Fruit fly (Drosophila melanogaster) whole organism, pupa: ENCODE measurements around the gene Myb.

Experiments
- CG10348 ChIP-seq: fragments of 200-800 bp; sonication (Bioruptor generic); IDR thresholded peaks from 2 replicates; pipeline ENCODE4 v1.3.6; 2022; ENCODE audit warnings: missing biosample characterization, missing genetic modification characterization
- CG12605 ChIP-seq: fragments of 200-800 bp; sonication (Bioruptor generic); IDR thresholded peaks from 2 replicates; pipeline ENCODE4 v1.3.6; 2022; ENCODE audit warnings: missing biosample characterization, missing genetic modification characterization
- CG13204 ChIP-seq: fragments of 200-800 bp; sonication (Bioruptor generic); optimal IDR thresholded peaks from 2 replicates; lab custom pipeline; 2018; ENCODE audit warnings: missing biosample characterization, mild to moderate bottlenecking, missing genetic modification characterization, moderate library complexity
- CG15710 ChIP-seq: fragments of 200-800 bp; sonication (Bioruptor generic); optimal IDR thresholded peaks from 2 replicates; lab custom pipeline; 2018; ENCODE audit warnings: missing biosample characterization, mild to moderate bottlenecking, missing genetic modification characterization, moderate library complexity
- CG17806 ChIP-seq: fragments of 200-800 bp; sonication (Bioruptor generic); optimal IDR thresholded peaks from 2 replicates; lab custom pipeline; 2018; ENCODE audit warnings: missing biosample characterization, mild to moderate bottlenecking, missing genetic modification characterization, moderate library complexity
- CG32121 ChIP-seq: fragments of 200-800 bp; sonication (Bioruptor generic); IDR thresholded peaks from 2 replicates; pipeline ENCODE4 v1.3.6; 2022; ENCODE audit warnings: missing biosample characterization, missing genetic modification characterization
- CG34367 ChIP-seq: fragments of 200-800 bp; sonication (Bioruptor generic); optimal IDR thresholded peaks from 2 replicates; lab custom pipeline; 2018; ENCODE audit warnings: missing biosample characterization, mild to moderate bottlenecking, missing genetic modification characterization
- CG8159 ChIP-seq: fragments of 200-800 bp; sonication (Bioruptor generic); optimal IDR thresholded peaks from 3 replicates; lab custom pipeline; 2018; ENCODE audit warnings: missing biosample characterization, mild to moderate bottlenecking, missing genetic modification characterization, moderate library complexity
- CG8301 ChIP-seq: fragments of 200-800 bp; sonication (Bioruptor generic); optimal IDR thresholded peaks from 2 replicates; lab custom pipeline; 2018; ENCODE audit warnings: missing biosample characterization, mild to moderate bottlenecking, missing genetic modification characterization
- D1 ChIP-seq: fragments of 200-800 bp; sonication (Bioruptor generic); optimal IDR thresholded peaks from 2 replicates; lab custom pipeline; 2018; ENCODE audit warnings: missing biosample characterization, mild to moderate bottlenecking, missing genetic modification characterization, moderate library complexity
- EcR ChIP-seq: fragments of 200-800 bp; sonication (Bioruptor generic); optimal IDR thresholded peaks from 3 replicates; lab custom pipeline; 2019; ENCODE audit warnings: missing biosample characterization, missing genetic modification characterization, mild to moderate bottlenecking, moderate library complexity, missing genetic modification reagents
- Ets98B ChIP-seq: fragments of 200-800 bp; sonication (Bioruptor generic); IDR thresholded peaks from 2 replicates; pipeline ENCODE4 v1.3.6; 2022; ENCODE audit warnings: missing biosample characterization, missing genetic modification characterization
- Pif1A ChIP-seq: fragments of 200-800 bp; sonication (Bioruptor generic); optimal IDR thresholded peaks from 3 replicates; lab custom pipeline; 2016; ENCODE audit warnings: missing biosample characterization, missing genetic modification characterization
- Pif1B ChIP-seq: fragments of 200-800 bp; sonication (Bioruptor generic); optimal IDR thresholded peaks from 3 replicates; lab custom pipeline; 2016; ENCODE audit warnings: missing biosample characterization, missing genetic modification characterization
- Snoo ChIP-seq: fragments of 200-800 bp; sonication (Bioruptor generic); optimal IDR thresholded peaks from 3 replicates; lab custom pipeline; 2017; ENCODE audit warnings: missing biosample characterization, mild to moderate bottlenecking, missing genetic modification characterization, inconsistent platforms
- fd96Ca ChIP-seq: fragments of 200-800 bp; sonication (Bioruptor generic); IDR thresholded peaks from 3 replicates; pipeline ENCODE4 v1.3.6; 2022; ENCODE audit warnings: missing biosample characterization, missing genetic modification characterization
- gl ChIP-seq: fragments of 200-800 bp; sonication (Bioruptor generic); optimal IDR thresholded peaks from 2 replicates; lab custom pipeline; 2018; ENCODE audit warnings: missing biosample characterization, mild to moderate bottlenecking, missing genetic modification characterization
- rn ChIP-seq: fragments of 200-800 bp; sonication (Bioruptor generic); IDR thresholded peaks from 2 replicates; pipeline ENCODE4 v1.3.6; 2022; ENCODE audit warnings: missing biosample characterization, missing genetic modification characterization

Myb gene

DNA sequence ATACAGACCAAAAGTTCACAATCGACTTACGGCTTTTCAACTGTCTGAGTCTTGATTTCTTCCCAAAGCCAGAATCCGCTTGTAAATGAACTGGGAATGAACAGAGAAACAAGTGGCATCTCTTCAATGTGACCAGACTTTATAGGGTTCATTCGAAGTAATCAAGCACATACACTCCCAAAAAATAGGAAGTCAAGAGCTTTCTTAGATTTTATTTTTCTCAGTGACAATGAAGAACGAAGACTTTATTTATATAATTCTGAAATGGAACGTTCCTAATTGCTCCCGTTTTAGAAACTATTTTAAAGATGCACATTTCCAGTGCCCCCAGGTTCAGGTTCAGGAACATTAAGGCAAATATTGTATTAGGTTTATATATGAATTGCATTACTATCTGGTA is 49.7 kb downstream of the Myb start:
- TF ChIP-seq D1 (tag; lab: Kevin White, UChicago) (no peak), gl (tag; lab: Kevin White, UChicago) (no peak), CG12605 (no peak), CG17806 (tag; lab: Kevin White, UChicago) (no peak), CG13204 (GFP tag; lab: Kevin White, UChicago) (no peak), rn (no peak), Ets98B (GFP tag; lab: Robert Waterston, UW) (no peak), CG15710 (tag; lab: Kevin White, UChicago) (no peak), CG8301 (tag; lab: Kevin White, UChicago) (no peak)

DNA sequence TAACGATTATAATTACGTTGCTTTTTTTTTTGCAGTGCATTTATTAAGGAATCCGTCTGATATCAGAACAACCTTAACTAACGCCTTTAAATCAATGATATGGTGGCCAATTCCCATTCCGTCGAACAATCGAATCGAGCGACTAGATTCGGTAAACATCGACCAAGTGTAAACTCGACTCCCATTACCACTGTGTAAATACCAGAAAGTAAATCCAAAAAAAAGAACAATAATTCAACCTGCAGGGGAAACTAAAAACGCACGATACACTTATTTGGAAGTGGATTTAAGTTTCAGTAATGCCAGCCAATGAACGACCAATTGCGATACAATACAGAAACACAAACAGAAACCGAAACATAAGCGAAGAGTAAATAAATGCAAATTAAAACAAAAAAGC is 52.1 kb downstream of the Myb start:
- TF ChIP-seq CG10348 (no peak), fd96Ca (GFP tag; lab: Robert Waterston, UW) (no peak), Pif1A (GFP tag; lab: Kevin White, UChicago) (no peak), gl (tag; lab: Kevin White, UChicago) (no peak), Pif1B (GFP tag; lab: Kevin White, UChicago) (no peak), CG32121 (no peak), Ets98B (GFP tag; lab: Robert Waterston, UW) (no peak), CG13204 (GFP tag; lab: Kevin White, UChicago) (no peak), CG34367 (no peak), Snoo (tag; lab: Kevin White, UChicago) (no peak), EcR (GFP tag; lab: Kevin White, UChicago) (no peak), CG8159 (no peak), CG15710 (tag; lab: Kevin White, UChicago) (no peak)
